Fruit fly (Drosophila melanogaster): ENCODE results near the gene Usp16-45.

dm6 chrX:5427261-5427660 is 5.9 kb downstream of the Usp16-45 start, which contains the start of gene CG16756:
- TF ChIP-seq toe (GFP tag; optimal IDR thresholded peaks at IDR 0.05): no peak
- no peak for TF ChIP-seq cic (GFP tag; optimal IDR thresholded peaks at IDR 0.05)
- no peak for TF ChIP-seq bab1 (GFP tag; optimal IDR thresholded peaks at IDR 0.05)
- no peak for TF ChIP-seq pad (GFP tag; optimal IDR thresholded peaks at IDR 0.05)
- no peak for TF ChIP-seq CG5204 (GFP tag; optimal IDR thresholded peaks at IDR 0.05)
- TF ChIP-seq kay (GFP tag; ENCODE audit: borderline replicate concordance): no peak
- TF ChIP-seq CG7101 (tag; optimal IDR thresholded peaks at IDR 0.05): no peak
- TF ChIP-seq cnc (optimal IDR thresholded peaks at IDR 0.05): no peak
- TF ChIP-seq CG33017 (tag; optimal IDR thresholded peaks at IDR 0.05): no peak
- TF ChIP-seq Crg-1 (GFP tag; optimal IDR thresholded peaks at IDR 0.05): no peak
- TF ChIP-seq CG1620 (GFP tag; optimal IDR thresholded peaks at IDR 0.05): no peak

Measured in whole organism, adult.